Worm (Caenorhabditis elegans): ENCODE data around the gene R10H10.4.

Gene R10H10.4

ce11 chrIV:10380626-10381025, 14.1 kb downstream of the R10H10.4 start:
- TF ChIP-seq ztf-11 (tag; optimal IDR thresholded peaks at IDR 0.05) (peak; percentile 1), ham-2 (GFP tag; optimal IDR thresholded peaks at IDR 0.05) (peak; percentile 45), unc-120 (tag; optimal IDR thresholded peaks at IDR 0.05; ENCODE audit: poor library complexity, severe bottlenecking) (peak; percentile 6), nhr-12 (tag; optimal IDR thresholded peaks at IDR 0.05) (no peak), pha-4 (tag; optimal IDR thresholded peaks at IDR 0.05) (peak; percentile 2), mab-5 (tag; optimal IDR thresholded peaks at IDR 0.05) (no peak), ces-1 (GFP tag; optimal IDR thresholded peaks at IDR 0.05) (peak; percentile 57), drap-1 (GFP tag; optimal IDR thresholded peaks at IDR 0.05) (no peak)

- TF ChIP-seq nhr-2 (tag; optimal IDR thresholded peaks at IDR 0.05) (no peak), drap-1 (GFP tag; optimal IDR thresholded peaks at IDR 0.05) (no peak), ceh-83 (GFP tag; optimal IDR thresholded peaks at IDR 0.05) (no peak), unc-39 (tag; optimal IDR thresholded peaks at IDR 0.05) (no peak), unc-120 (tag; optimal IDR thresholded peaks at IDR 0.05; ENCODE audit: poor library complexity, severe bottlenecking) (no peak), lsy-2 (tag; optimal IDR thresholded peaks at IDR 0.05) (no peak), ceh-39 (tag; optimal IDR thresholded peaks at IDR 0.05) (no peak), unc-62 (GFP tag; optimal IDR thresholded peaks at IDR 0.05) (no peak)
Measured at ce11 chrIV:10374601-10375000, 20.2 kb downstream of the R10H10.4 start, which contains the start of gene mask-1. Gene mask-1 (plus strand): TSS chrIV:10374901.

ce11 chrIV:10373772-10374288, 20.9 kb downstream of the R10H10.4 start, which contains the start of gene mpz-5:
Gene mpz-5 (minus strand): TSS chrIV:10373822.
- TF ChIP-seq bed-3 (GFP tag; optimal IDR thresholded peaks at IDR 0.05) (no peak), elt-3 (tag; optimal IDR thresholded peaks at IDR 0.05) (no peak), nhr-2 (tag; optimal IDR thresholded peaks at IDR 0.05) (no peak), lin-32 (GFP tag; optimal IDR thresholded peaks at IDR 0.05) (peak; percentile 32), nhr-76 (tag; optimal IDR thresholded peaks at IDR 0.05) (no peak), drap-1 (GFP tag; optimal IDR thresholded peaks at IDR 0.05) (no peak), unc-39 (tag; optimal IDR thresholded peaks at IDR 0.05) (no peak), hlh-1 (tag; optimal IDR thresholded peaks at IDR 0.05) (peak; percentile 24), flh-1 (GFP tag; optimal IDR thresholded peaks at IDR 0.05) (no peak), mls-2 (tag; optimal IDR thresholded peaks at IDR 0.05) (no peak), ceh-39 (tag; optimal IDR thresholded peaks at IDR 0.05) (no peak), unc-62 (GFP tag; optimal IDR thresholded peaks at IDR 0.05) (no peak), mep-1 (tag; optimal IDR thresholded peaks at IDR 0.05) (peak; percentile 81), ham-2 (GFP tag; optimal IDR thresholded peaks at IDR 0.05) (no peak), zip-8 (tag; optimal IDR thresholded peaks at IDR 0.05) (no peak), unc-120 (tag; optimal IDR thresholded peaks at IDR 0.05; ENCODE audit: poor library complexity, severe bottlenecking) (no peak), nhr-12 (tag; optimal IDR thresholded peaks at IDR 0.05) (no peak), pha-4 (tag; optimal IDR thresholded peaks at IDR 0.05) (peak; percentile 0), lin-13 (tag; optimal IDR thresholded peaks at IDR 0.05) (peak; percentile 60), ztf-11 (tag; optimal IDR thresholded peaks at IDR 0.05) (no peak), lsy-2 (tag; optimal IDR thresholded peaks at IDR 0.05) (peak; percentile 64), nhr-237 (tag; optimal IDR thresholded peaks at IDR 0.05) (peak; percentile 23), sem-2 (GFP tag; optimal IDR thresholded peaks at IDR 0.05) (no peak), blmp-1 (tag; optimal IDR thresholded peaks at IDR 0.05) (no peak), M03D4.4 (tag; optimal IDR thresholded peaks at IDR 0.05) (peak; percentile 39), ceh-43 (GFP tag; optimal IDR thresholded peaks at IDR 0.05) (peak; percentile 11), sptf-1 (tag; optimal IDR thresholded peaks at IDR 0.05) (peak; percentile 75), ces-1 (GFP tag; optimal IDR thresholded peaks at IDR 0.05) (no peak), tbx-8 (GFP tag; optimal IDR thresholded peaks at IDR 0.05) (no peak), ceh-83 (GFP tag; optimal IDR thresholded peaks at IDR 0.05) (peak; percentile 51), snpc-4 (tag; optimal IDR thresholded peaks at IDR 0.05) (no peak), mab-5 (tag; optimal IDR thresholded peaks at IDR 0.05) (no peak), cnd-1 (tag; optimal IDR thresholded peaks at IDR 0.05) (no peak), nhr-28 (tag; optimal IDR thresholded peaks at IDR 0.05) (no peak), elt-1 (tag; optimal IDR thresholded peaks at IDR 0.05; ENCODE audit: borderline replicate concordance, insufficient read depth) (no peak)

- TF ChIP-seq nhr-12 (tag; optimal IDR thresholded peaks at IDR 0.05) (no peak), zip-8 (tag; optimal IDR thresholded peaks at IDR 0.05) (peak; percentile 67), flh-1 (GFP tag; optimal IDR thresholded peaks at IDR 0.05) (no peak), unc-62 (GFP tag; optimal IDR thresholded peaks at IDR 0.05) (no peak), mls-2 (tag; optimal IDR thresholded peaks at IDR 0.05) (no peak)
Measured at ce11 chrIV:10368326-10368725, 26.4 kb downstream of the R10H10.4 start, which contains the start of gene iars-1. Gene iars-1 (plus strand): TSS chrIV:10368601.

Measured in whole organism, mixed stage, embryonic.